Worm (Caenorhabditis elegans): Measurements from ENCODE around the gene ppk-3.

Gene ppk-3

ce11 chrX:12937521-12937920 lies 37.9 kb downstream of the ppk-3 start:
- TF ChIP-seq ztf-25 (GFP tag; IDR thresholded peaks at IDR 0.05) (0 out of 2 replicates have a peak, but pooled peaks have one; percentile 4), snpc-4 (GFP tag; optimal IDR thresholded peaks at IDR 0.05) (no peak), snpc-4 (tag; optimal IDR thresholded peaks at IDR 0.05) (peak in 1 of 4 experiments; percentile 22), tbp1 (GFP tag; optimal IDR thresholded peaks at IDR 0.05) (peak; percentile 86), nhr-80 (tag; optimal IDR thresholded peaks at IDR 0.05) (no peak), rpc-1 (optimal IDR thresholded peaks at IDR 0.05) (peak; percentile 74), rpc-1 (tag; optimal IDR thresholded peaks at IDR 0.05) (peak; percentile 85), fkh-3 (tag; optimal IDR thresholded peaks at IDR 0.05) (no peak), unc-130 (GFP tag; optimal IDR thresholded peaks at IDR 0.05) (no peak), F57A8.1 (GFP tag; optimal IDR thresholded peaks at IDR 0.05) (no peak), hsf-1 (GFP tag; IDR thresholded peaks at IDR 0.05) (no peak), lin-26 (GFP tag; IDR thresholded peaks at IDR 0.05) (peak; percentile 87), B0336.3 (GFP tag; IDR thresholded peaks at IDR 0.05) (no peak), rcor-1 (GFP tag; IDR thresholded peaks at IDR 0.05) (peak; percentile 56; the same call in 1 of the 2 replicates), chd-7 (tag; optimal IDR thresholded peaks at IDR 0.05) (peak; percentile 34), ZK185.1 (tag; optimal IDR thresholded peaks at IDR 0.05; ENCODE audit: poor library complexity, severe bottlenecking) (peak; percentile 26), ztf-28 (GFP tag; IDR thresholded peaks at IDR 0.05) (0 out of 2 replicates have a peak, but pooled peaks have one; percentile 51), egl-44 (GFP tag; IDR thresholded peaks at IDR 0.05) (0 out of 2 replicates have a peak, but pooled peaks have one; percentile 27), madf-6 (GFP tag; IDR thresholded peaks at IDR 0.05) (peak; percentile 17; the same call in 1 of the 2 replicates), ceh-40 (GFP tag; IDR thresholded peaks at IDR 0.05) (no peak), cebp-1 (GFP tag; IDR thresholded peaks at IDR 0.05) (no peak), cebp-1 (tag; optimal IDR thresholded peaks at IDR 0.05) (no peak), attf-5 (GFP tag; optimal IDR thresholded peaks at IDR 0.05) (no peak), D2030.7 (GFP tag; IDR thresholded peaks at IDR 0.05) (peak; percentile 30; the same call in 1 of the 2 replicates), zim-3 (tag; optimal IDR thresholded peaks at IDR 0.05) (no peak), hmg-1.2 (GFP tag; IDR thresholded peaks at IDR 0.05) (peak; percentile 48), B0261.1 (tag; optimal IDR thresholded peaks at IDR 0.05) (peak; percentile 71), mcd-1 (GFP tag; IDR thresholded peaks at IDR 0.05) (no peak), die-1 (tag; optimal IDR thresholded peaks at IDR 0.05) (peak; percentile 58), lir-1 (GFP tag; conservative IDR thresholded peaks at IDR 0.05) (no peak), rec-8 (tag; optimal IDR thresholded peaks at IDR 0.05) (no peak), snpc-1.1 (tag; optimal IDR thresholded peaks at IDR 0.05; ENCODE audit: insufficient read depth) (no peak), Y56A3A.18 (GFP tag; IDR thresholded peaks at IDR 0.05) (no peak)

- TF ChIP-seq ceh-100 (GFP tag; IDR thresholded peaks at IDR 0.05) (no peak), unc-62 (GFP tag; optimal IDR thresholded peaks at IDR 0.05) (peak; percentile 20)
Observed at ce11 chrX:12935694-12936093, 39.8 kb downstream of the ppk-3 start.

ce11 chrX:12934768-12935167 lies 40.7 kb downstream of the ppk-3 start, which contains the start of gene gmap-1:
gmap-1 (minus strand) TSS chrX:12934978.
- TF ChIP-seq C06A6.2 (GFP tag; conservative IDR thresholded peaks at IDR 0.05) (no peak), F23B12.7 (tag; optimal IDR thresholded peaks at IDR 0.05; ENCODE audit: insufficient read depth) (no peak), ceh-100 (GFP tag; IDR thresholded peaks at IDR 0.05) (no peak), ceh-27 (GFP tag; optimal IDR thresholded peaks at IDR 0.05) (no peak), nfyb-1 (GFP tag; IDR thresholded peaks at IDR 0.05) (peak; percentile 51; the same call in 1 of the 2 replicates), snpc-4 (GFP tag; optimal IDR thresholded peaks at IDR 0.05) (no peak), snpc-4 (tag; optimal IDR thresholded peaks at IDR 0.05) (no peak), bed-1 (GFP tag; IDR thresholded peaks at IDR 0.05) (no peak), ama-1 (optimal IDR thresholded peaks at IDR 0.05) (no peak), ama-1 (GFP tag; optimal IDR thresholded peaks at IDR 0.05) (no peak), chd-7 (tag; optimal IDR thresholded peaks at IDR 0.05) (peak; percentile 37), zfh-2 (GFP tag; conservative IDR thresholded peaks at IDR 0.05) (peak; percentile 65), nhr-80 (tag; optimal IDR thresholded peaks at IDR 0.05) (no peak), Y79H2A.3 (GFP tag; conservative IDR thresholded peaks at IDR 0.05) (no peak), let-607 (tag; optimal IDR thresholded peaks at IDR 0.05) (no peak), B0261.1 (tag; optimal IDR thresholded peaks at IDR 0.05) (no peak), ceh-91 (GFP tag; IDR thresholded peaks at IDR 0.05) (no peak)

Data from whole organism, young adult.